Worm (Caenorhabditis elegans) whole organism, L4 larva: Measurements from ENCODE around the gene fbxa-60.

ENCODE experiments used
- aha-1 ChIP-seq: fragments of 150-350 bp; peaks from one replicate; lab custom pipeline; 2014; ENCODE audit warnings: missing biosample characterization, missing genetic modification characterization
- ama-1 ChIP-seq: fragments of 150-350 bp; optimal IDR thresholded peaks from 2 replicates; lab custom pipeline; 2014; ENCODE audit warnings: inconsistent platforms, mixed read lengths
- hmg-1.1 ChIP-seq: fragments of 200-800 bp; sonication (Bioruptor generic); IDR thresholded peaks from 2 replicates; pipeline ENCODE4 v1.3.6; 2022; ENCODE audit warnings: missing genetic modification reagents, missing genetic modification characterization, missing compliant biosample characterization
- mdt-29 ChIP-seq: fragments of 200-800 bp; sonication (Bioruptor generic); IDR thresholded peaks from 2 replicates; pipeline ENCODE4 v1.3.6; 2022; ENCODE audit warnings: missing genetic modification reagents, missing genetic modification characterization, missing compliant biosample characterization
- mes-2 ChIP-seq: sonication (generic microtip); optimal IDR thresholded peaks from 2 replicates; lab custom pipeline; 2016; ENCODE audit warnings: missing genotype, mild to moderate bottlenecking, missing genetic modification characterization, missing compliant biosample characterization; ENCODE audit not compliant: poor library complexity, severe bottlenecking
- pha-4 ChIP-seq, 2 experiments: fragments of 150-350 bp in 1 of 2; fragments of 200-800 bp in 1 of 2; sonication (Bioruptor generic) in 1 of 2; IDR thresholded peaks in 1 of 2; optimal IDR thresholded peaks in 1 of 2; 2 replicates each; pipeline versions ENCODE4 v1.3.6 to Lab custom; 2014 to 2022; ENCODE audit warnings: missing genetic modification characterization in 2 of 2, missing genetic modification reagents in 2 of 2, missing biosample characterization in 1 of 2, missing compliant biosample characterization in 1 of 2

- TF ChIP-seq pha-4 (GFP tag; IDR thresholded peaks at IDR 0.05; lab: Robert Waterston, UW) (no peak), pha-4 (tag; optimal IDR thresholded peaks at IDR 0.05; lab: Kevin White, UChicago) (no peak), ama-1 (lab: Kevin White, UChicago) (no peak), hmg-1.1 (no peak), mdt-29 (GFP tag; lab: Robert Waterston, UW) (no peak), aha-1 (no peak), mes-2 (tag; lab: Kevin White, UChicago) (no peak)
These were observed 50.6 kb downstream of the fbxa-60 start, which contains the start of the genes ztf-18 and F23H11.2 for ce11 chrIII:895525-895924.
